Fruit fly (Drosophila melanogaster): ENCODE measurements around the gene Loxl1.

DNA sequence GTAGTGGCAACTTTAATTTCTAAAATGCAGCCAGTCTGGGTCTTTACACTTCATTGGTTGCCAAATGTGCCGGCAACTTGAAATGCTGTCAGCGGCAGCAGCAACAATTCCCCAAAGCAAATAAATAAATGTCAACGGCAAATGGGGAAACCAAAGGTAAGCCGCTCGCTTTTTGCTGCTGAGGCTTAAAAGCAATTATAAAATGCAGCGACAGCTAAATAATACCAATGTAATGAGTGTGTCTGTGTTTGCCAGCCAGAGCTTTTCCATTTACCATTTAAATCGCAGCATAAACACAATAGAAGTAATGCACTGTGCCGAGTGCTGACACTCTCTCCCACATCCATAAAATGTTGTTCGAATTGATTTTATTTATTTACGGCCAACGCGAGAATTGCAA lies 19.1 kb downstream of the Loxl1 start:
- TF ChIP-seq rn (GFP tag; IDR thresholded peaks at IDR 0.05) (no peak), D1 (tag; optimal IDR thresholded peaks at IDR 0.05) (no peak), CG10348 (GFP tag; IDR thresholded peaks at IDR 0.05) (no peak), CG8301 (tag; optimal IDR thresholded peaks at IDR 0.05) (no peak), EcR (GFP tag; optimal IDR thresholded peaks at IDR 0.05) (no peak), CG4496 (GFP tag; IDR thresholded peaks at IDR 0.05) (no peak), CG17806 (tag; optimal IDR thresholded peaks at IDR 0.05) (no peak)
